Fruit fly (Drosophila melanogaster): Measurements from ENCODE around the gene CG14811.

CG14811 gene

DNA sequence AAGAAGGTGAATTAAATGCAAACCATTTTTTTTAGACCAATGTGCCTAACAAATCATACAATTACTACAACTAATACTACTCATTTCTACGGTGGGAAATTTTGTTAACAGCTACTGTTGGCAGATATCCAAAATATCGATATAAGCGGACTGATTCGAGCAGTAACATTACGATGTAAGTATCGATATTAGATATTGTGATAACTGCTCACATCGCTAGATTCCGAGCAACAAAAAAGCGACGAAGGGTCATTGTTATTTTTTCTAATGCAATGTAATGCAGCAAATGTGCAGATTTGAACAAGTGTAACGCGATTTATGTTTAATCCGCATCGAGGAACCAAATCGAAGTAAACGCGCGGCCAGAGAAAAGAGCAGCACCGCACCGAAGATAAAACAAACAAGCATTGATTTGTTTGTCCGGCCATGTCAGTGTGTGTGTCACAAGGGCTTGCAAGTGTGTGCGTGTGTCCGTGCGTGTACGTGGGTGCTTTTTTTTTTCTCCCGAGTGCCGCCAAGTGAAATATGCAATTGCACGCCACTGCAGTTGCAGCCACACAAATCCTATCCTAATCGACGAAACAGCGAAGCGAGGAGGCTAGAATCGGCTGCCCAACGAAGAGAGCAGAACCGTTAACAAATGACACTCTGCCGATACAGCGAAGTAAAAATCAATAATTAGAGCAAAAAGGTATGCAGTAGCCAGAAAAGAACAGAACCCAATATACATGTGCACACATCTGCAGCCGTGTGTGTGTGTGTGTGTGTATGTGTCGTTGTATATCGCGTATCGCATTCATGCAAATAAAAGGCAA lies 48.4 kb downstream of the CG14811 start, which contains the start of the genes prage and Adar (continued):
- TF ChIP-seq Chrac-16 (GFP tag; optimal IDR thresholded peaks at IDR 0.05): no peak
- no peak for TF ChIP-seq al (GFP tag; IDR thresholded peaks at IDR 0.05)
- TF ChIP-seq lilli (GFP tag; optimal IDR thresholded peaks at IDR 0.05): no peak
- peak; percentile 98 for TF ChIP-seq CG8388 (GFP tag; optimal IDR thresholded peaks at IDR 0.05)
- TF ChIP-seq CG14050 (GFP tag; IDR thresholded peaks at IDR 0.05): no peak
- TF ChIP-seq Ada2b (GFP tag; IDR thresholded peaks at IDR 0.05): no peak
- no peak for TF ChIP-seq CG9727 (GFP tag; optimal IDR thresholded peaks at IDR 0.05)
- TF ChIP-seq pnt (GFP tag; optimal IDR thresholded peaks at IDR 0.05): no peak
- no peak for TF ChIP-seq lab (GFP tag; optimal IDR thresholded peaks at IDR 0.05)
- TF ChIP-seq pan (optimal IDR thresholded peaks at IDR 0.05): no peak
- TF ChIP-seq pan (GFP tag; optimal IDR thresholded peaks at IDR 0.05 in 1 of 2, IDR thresholded peaks at IDR 0.05 in 1 of 2): no peak
- TF ChIP-seq CG6683 (GFP tag; optimal IDR thresholded peaks at IDR 0.05): no peak
- peak; percentile 32 for TF ChIP-seq mam (GFP tag; optimal IDR thresholded peaks at IDR 0.05)
- no peak for TF ChIP-seq Xrp1 (GFP tag; IDR thresholded peaks at IDR 0.05)
- no peak for TF ChIP-seq CG18011 (GFP tag; optimal IDR thresholded peaks at IDR 0.05)
- TF ChIP-seq ewg (GFP tag; optimal IDR thresholded peaks at IDR 0.05): no peak
- TF ChIP-seq Rfx (GFP tag; IDR thresholded peaks at IDR 0.05): peak; percentile 54
- TF ChIP-seq MESR4 (GFP tag; optimal IDR thresholded peaks at IDR 0.05): peak; percentile 66
- TF ChIP-seq gcm2 (GFP tag; optimal IDR thresholded peaks at IDR 0.05): no peak
- no peak for TF ChIP-seq NK7.1 (GFP tag; optimal IDR thresholded peaks at IDR 0.05)
- no peak for TF ChIP-seq CG4282 (GFP tag; optimal IDR thresholded peaks at IDR 0.05)
- no peak for TF ChIP-seq tll (GFP tag; optimal IDR thresholded peaks at IDR 0.05)
- TF ChIP-seq Dbx (GFP tag; IDR thresholded peaks at IDR 0.05): no peak
- TF ChIP-seq NC2β (GFP tag; optimal IDR thresholded peaks at IDR 0.05): no peak
- no peak for TF ChIP-seq nau (GFP tag; optimal IDR thresholded peaks at IDR 0.05)
- no peak for TF ChIP-seq tio (GFP tag; optimal IDR thresholded peaks at IDR 0.05)
- TF ChIP-seq Adf1 (GFP tag; IDR thresholded peaks at IDR 0.05): no peak
- TF ChIP-seq Scr (GFP tag; IDR thresholded peaks at IDR 0.05; ENCODE audit: partially characterized antibody): peak; percentile 79
- TF ChIP-seq wor (GFP tag; IDR thresholded peaks at IDR 0.05): no peak
- TF ChIP-seq Mes4 (GFP tag; optimal IDR thresholded peaks at IDR 0.05): no peak
- TF ChIP-seq ap (GFP tag; IDR thresholded peaks at IDR 0.05): no peak
- TF ChIP-seq Hsf (GFP tag; optimal IDR thresholded peaks at IDR 0.05): no peak
- TF ChIP-seq CG34422 (GFP tag; IDR thresholded peaks at IDR 0.05): no peak
- TF ChIP-seq D19B (GFP tag; optimal IDR thresholded peaks at IDR 0.05): no peak
- TF ChIP-seq az2 (GFP tag; optimal IDR thresholded peaks at IDR 0.05): no peak
- no peak for TF ChIP-seq NC2α (GFP tag; optimal IDR thresholded peaks at IDR 0.05)
- no peak for TF ChIP-seq Hr3 (GFP tag; optimal IDR thresholded peaks at IDR 0.05)
- no peak for TF ChIP-seq CG11504 (tag; optimal IDR thresholded peaks at IDR 0.05)
- TF ChIP-seq CG2678 (tag; optimal IDR thresholded peaks at IDR 0.05): no peak
- no peak for TF ChIP-seq esg (GFP tag; conservative IDR thresholded peaks at IDR 0.05)
- no peak for TF ChIP-seq cas (GFP tag; IDR thresholded peaks at IDR 0.05)
- TF ChIP-seq dm (GFP tag; optimal IDR thresholded peaks at IDR 0.05): no peak
- no peak for TF ChIP-seq Lim3 (GFP tag; IDR thresholded peaks at IDR 0.05)
- TF ChIP-seq PHDP (tag; optimal IDR thresholded peaks at IDR 0.05): no peak
- TF ChIP-seq HmgZ (tag; optimal IDR thresholded peaks at IDR 0.05): no peak
- TF ChIP-seq scrt (GFP tag; optimal IDR thresholded peaks at IDR 0.05): no peak
- no peak for TF ChIP-seq B-H2 (GFP tag; optimal IDR thresholded peaks at IDR 0.05)
- no peak for TF ChIP-seq CG11723 (GFP tag; optimal IDR thresholded peaks at IDR 0.05)
- no peak; the same call in 1 of the 2 replicates for TF ChIP-seq CG32532 (GFP tag; IDR thresholded peaks at IDR 0.05)
- TF ChIP-seq CG10321 (GFP tag; IDR thresholded peaks at IDR 0.05): no peak
- no peak for TF ChIP-seq CG8089 (GFP tag; optimal IDR thresholded peaks at IDR 0.05)
